Worm (Caenorhabditis elegans) whole organism, young adult: ENCODE results near the gene T28C6.7.

Experiments used
- efl-1 ChIP-seq: fragments of 150-350 bp; optimal IDR thresholded peaks from 2 replicates; lab custom pipeline; 2014; ENCODE audit warnings: missing biosample characterization, missing genetic modification reagents, missing genetic modification characterization
- egl-18 ChIP-seq: fragments of 200-800 bp; sonication (Bioruptor generic); IDR thresholded peaks from 2 replicates; pipeline ENCODE4 v1.3.6; 2022; ENCODE audit warnings: missing genetic modification reagents, missing genetic modification characterization, missing compliant biosample characterization
- hmg-1.2 ChIP-seq: fragments of 200-800 bp; sonication (Bioruptor generic); IDR thresholded peaks from 2 replicates; pipeline ENCODE4 v1.3.6; 2022; ENCODE audit warnings: missing genetic modification reagents, missing genetic modification characterization, missing compliant biosample characterization
- let-526 ChIP-seq: fragments of 200-800 bp; sonication (Bioruptor generic); IDR thresholded peaks from 2 replicates; pipeline ENCODE4 v1.3.6; 2022; ENCODE audit warnings: missing genetic modification reagents, missing genetic modification characterization, missing compliant biosample characterization

DNA sequence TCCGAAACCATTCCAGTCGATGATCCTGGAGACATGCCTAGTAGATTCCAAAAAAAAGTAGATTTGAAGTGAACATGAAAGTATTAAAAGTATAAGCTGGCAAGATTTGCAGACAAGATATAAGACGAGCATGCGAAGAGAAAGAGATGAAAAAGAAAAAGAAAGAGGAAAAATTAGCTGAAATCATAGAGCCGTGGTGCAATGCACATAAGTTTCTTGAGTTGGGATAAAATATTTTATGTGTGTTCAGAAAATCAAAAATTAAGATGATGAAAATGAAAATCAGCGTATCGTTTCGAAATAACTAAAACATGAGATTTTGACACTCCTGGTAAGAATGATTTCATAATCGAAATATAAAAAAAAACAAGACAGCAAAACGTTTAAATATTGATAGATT lies 16.9 kb downstream of the T28C6.7 start, which contains the start of gene T11B7.2:
- TF ChIP-seq let-526 (GFP tag; lab: Robert Waterston, UW) (no peak), efl-1 (GFP tag; lab: Kevin White, UChicago) (no peak), hmg-1.2 (GFP tag; lab: Robert Waterston, UW) (no peak), egl-18 (GFP tag; lab: Robert Waterston, UW) (no peak)
